Worm (Caenorhabditis elegans) whole organism, dauer: ENCODE measurements around the gene F42G2.5.

ENCODE experiments used
- unc-62 ChIP-seq: sonication (generic microtip); optimal IDR thresholded peaks from 2 replicates; lab custom pipeline; 2017; ENCODE audit warnings: missing biosample characterization, missing genetic modification reagents, missing genetic modification characterization

The F42G2.5 gene

ce11 chrII:2422427-2422826 is 4.6 kb upstream of the F42G2.5 start:
- no peak for TF ChIP-seq unc-62 (GFP tag; lab: Kevin White, UChicago)

- no peak for TF ChIP-seq unc-62 (GFP tag; lab: Kevin White, UChicago)
These were observed 4.1 kb upstream of the F42G2.5 start, which contains the start of gene F42G2.2 for ce11 chrII:2421905-2422304. TSS of gene F42G2.2 (plus strand) at chrII:2422205.

ce11 chrII:2421185-2421584 is 3.4 kb upstream of the F42G2.5 start:
- TF ChIP-seq unc-62 (GFP tag; lab: Kevin White, UChicago) = no peak

- TF ChIP-seq unc-62 (GFP tag; lab: Kevin White, UChicago) = no peak
These were observed 2.9 kb upstream of the F42G2.5 start for ce11 chrII:2420685-2421084.

ce11 chrII:2418836-2419235 is 1.0 kb upstream of the F42G2.5 start, which contains the start of gene fbxc-20:
TSS of gene fbxc-20 (plus strand) at chrII:2419136.
- TF ChIP-seq unc-62 (GFP tag; lab: Kevin White, UChicago) = no peak

ce11 chrII:2415439-2415838 is 2.4 kb downstream of the F42G2.5 start, which contains the start of gene fbxa-4:
TSS of gene fbxa-4 (minus strand) at chrII:2415531.
- no peak for TF ChIP-seq unc-62 (GFP tag; lab: Kevin White, UChicago)

- no peak for TF ChIP-seq unc-62 (GFP tag; lab: Kevin White, UChicago)
These were observed 5.1 kb downstream of the F42G2.5 start, which contains the start of gene fbxa-182 for ce11 chrII:2412649-2413048. TSS of gene fbxa-182 (minus strand) at chrII:2412749.

- TF ChIP-seq unc-62 (GFP tag; lab: Kevin White, UChicago) = no peak
These were observed 6.2 kb downstream of the F42G2.5 start for ce11 chrII:2411555-2411954.

- no peak for TF ChIP-seq unc-62 (GFP tag; lab: Kevin White, UChicago)
These were observed 6.7 kb downstream of the F42G2.5 start for ce11 chrII:2411093-2411492.

ce11 chrII:2403984-2404383 is 13.8 kb downstream of the F42G2.5 start, which contains the start of gene F16G10.1:
TSS of gene F16G10.1 (plus strand) at chrII:2404284.
- no peak for TF ChIP-seq unc-62 (GFP tag; lab: Kevin White, UChicago)

- no peak for TF ChIP-seq unc-62 (GFP tag; lab: Kevin White, UChicago)
These were observed 18.0 kb downstream of the F42G2.5 start for ce11 chrII:2399810-2400209.

ce11 chrII:2398884-2399283 is 18.9 kb downstream of the F42G2.5 start, which contains the start of gene F16G10.14:
TSS of gene F16G10.14 (minus strand) at chrII:2398984.
- TF ChIP-seq unc-62 (GFP tag; lab: Kevin White, UChicago) = no peak

ce11 chrII:2395864-2396263 is 21.9 kb downstream of the F42G2.5 start, which contains the start of gene F16G10.13:
TSS of gene F16G10.13 (minus strand) at chrII:2395964.
- no peak for TF ChIP-seq unc-62 (GFP tag; lab: Kevin White, UChicago)

ce11 chrII:2393821-2394220 is 24.0 kb downstream of the F42G2.5 start, which contains the start of gene F16G10.11:
TSS of gene F16G10.11 (minus strand) at chrII:2393921.
- TF ChIP-seq unc-62 (GFP tag; lab: Kevin White, UChicago) = no peak

- TF ChIP-seq unc-62 (GFP tag; lab: Kevin White, UChicago) = no peak
These were observed 26.9 kb downstream of the F42G2.5 start, which contains the start of gene F16G10.10 for ce11 chrII:2390884-2391283. TSS of gene F16G10.10 (minus strand) at chrII:2390984.

- TF ChIP-seq unc-62 (GFP tag; lab: Kevin White, UChicago) = no peak
These were observed 32.3 kb downstream of the F42G2.5 start, which contains the start of gene F16G10.9 for ce11 chrII:2385495-2385894. TSS of gene F16G10.9 (minus strand) at chrII:2385595.

- no peak for TF ChIP-seq unc-62 (GFP tag; lab: Kevin White, UChicago)
These were observed 34.5 kb downstream of the F42G2.5 start, which contains the start of gene F16G10.8 for ce11 chrII:2383334-2383733. TSS of gene F16G10.8 (minus strand) at chrII:2383434.
